Worm (Caenorhabditis elegans) whole organism, mixed stage, embryonic: Measurements from ENCODE around the gene srbc-83.
"Not testable (repeated sequence)": the region's sequence is repeated elsewhere in the genome, so short reads cannot be mapped to it uniquely, and the experiment has no call there.

Experiments used
- M03D4.4 ChIP-seq: sonication (generic microtip); optimal IDR thresholded peaks from 2 replicates; lab custom pipeline; 2017; ENCODE audit warnings: mild to moderate bottlenecking, missing genetic modification characterization, missing compliant biosample characterization
- bed-3 ChIP-seq: fragments of 200-800 bp; sonication (Bioruptor generic); optimal IDR thresholded peaks from 3 replicates; lab custom pipeline; 2018; ENCODE audit warnings: mild to moderate bottlenecking, missing genetic modification characterization, moderate library complexity, missing compliant biosample characterization
- blmp-1 ChIP-seq: fragments of 150-350 bp; optimal IDR thresholded peaks from 2 replicates; lab custom pipeline; 2014; ENCODE audit warnings: missing biosample characterization, missing genetic modification characterization
- ceh-83 ChIP-seq: fragments of 200-800 bp; sonication (Bioruptor generic); optimal IDR thresholded peaks from 2 replicates; lab custom pipeline; 2018; ENCODE audit warnings: mild to moderate bottlenecking, missing genetic modification characterization, missing compliant biosample characterization
- ces-1 ChIP-seq: fragments of 150-350 bp; optimal IDR thresholded peaks from 2 replicates; lab custom pipeline; 2014; ENCODE audit warnings: missing biosample characterization, missing genetic modification reagents, missing genetic modification characterization
- cnd-1 ChIP-seq: fragments of 200-800 bp; sonication (Bioruptor generic); optimal IDR thresholded peaks from 2 replicates; lab custom pipeline; 2018; ENCODE audit warnings: mild to moderate bottlenecking, missing genetic modification characterization, missing compliant biosample characterization
- drap-1 ChIP-seq: fragments of 200-800 bp; sonication (Bioruptor generic); optimal IDR thresholded peaks from 3 replicates; lab custom pipeline; 2018; ENCODE audit warnings: mild to moderate bottlenecking, missing genetic modification characterization, missing compliant biosample characterization
- elt-1 ChIP-seq: sonication (generic microtip); optimal IDR thresholded peaks from 2 replicates; lab custom pipeline; 2017; ENCODE audit warnings: missing genetic modification characterization, mild to moderate bottlenecking, missing compliant biosample characterization, antibody characterized with exemption, moderate library complexity, borderline replicate concordance; ENCODE audit not compliant: insufficient read depth
- elt-3 ChIP-seq: fragments of 150-350 bp; optimal IDR thresholded peaks from 2 replicates; lab custom pipeline; 2014; ENCODE audit warnings: missing biosample characterization, missing genetic modification characterization
- flh-1 ChIP-seq: fragments of 200-800 bp; sonication (Bioruptor generic); optimal IDR thresholded peaks from 2 replicates; lab custom pipeline; 2018; ENCODE audit warnings: mild to moderate bottlenecking, missing genetic modification characterization, moderate library complexity, missing compliant biosample characterization
- hlh-1 ChIP-seq: fragments of 150-350 bp; optimal IDR thresholded peaks from 2 replicates; lab custom pipeline; 2014; ENCODE audit warnings: missing biosample characterization, missing genetic modification reagents, missing genetic modification characterization
- lin-13 ChIP-seq: fragments of 150-350 bp; optimal IDR thresholded peaks from 2 replicates; lab custom pipeline; 2014; ENCODE audit warnings: missing biosample characterization, missing genetic modification characterization
- mab-5 ChIP-seq: fragments of 150-350 bp; optimal IDR thresholded peaks from 2 replicates; lab custom pipeline; 2014; ENCODE audit warnings: missing biosample characterization, missing genetic modification characterization
- mls-2 ChIP-seq: sonication (generic microtip); optimal IDR thresholded peaks from 2 replicates; lab custom pipeline; 2016; ENCODE audit warnings: mild to moderate bottlenecking, missing genetic modification characterization, moderate library complexity, missing compliant biosample characterization
- nhr-237 ChIP-seq: fragments of 150-350 bp; optimal IDR thresholded peaks from 2 replicates; lab custom pipeline; 2014; ENCODE audit warnings: missing biosample characterization, missing genetic modification characterization
- nhr-76 ChIP-seq: sonication (generic microtip); optimal IDR thresholded peaks from 2 replicates; lab custom pipeline; 2017; ENCODE audit warnings: missing biosample characterization, missing genetic modification characterization
- snpc-4 ChIP-seq: fragments of 150-350 bp; optimal IDR thresholded peaks from 2 replicates; lab custom pipeline; 2014; ENCODE audit warnings: missing biosample characterization, missing genetic modification characterization
- sptf-1 ChIP-seq: sonication (generic microtip); optimal IDR thresholded peaks from 2 replicates; lab custom pipeline; 2017; ENCODE audit warnings: mild to moderate bottlenecking, missing genetic modification characterization, moderate library complexity, missing compliant biosample characterization
- unc-62 ChIP-seq: fragments of 150-350 bp; optimal IDR thresholded peaks from 2 replicates; lab custom pipeline; 2014; ENCODE audit warnings: missing biosample characterization, missing genetic modification reagents, missing genetic modification characterization
- ztf-11 ChIP-seq: fragments of 150-350 bp; optimal IDR thresholded peaks from 2 replicates; lab custom pipeline; 2014; ENCODE audit warnings: missing biosample characterization, missing genetic modification characterization

The srbc-83 gene

DNA sequence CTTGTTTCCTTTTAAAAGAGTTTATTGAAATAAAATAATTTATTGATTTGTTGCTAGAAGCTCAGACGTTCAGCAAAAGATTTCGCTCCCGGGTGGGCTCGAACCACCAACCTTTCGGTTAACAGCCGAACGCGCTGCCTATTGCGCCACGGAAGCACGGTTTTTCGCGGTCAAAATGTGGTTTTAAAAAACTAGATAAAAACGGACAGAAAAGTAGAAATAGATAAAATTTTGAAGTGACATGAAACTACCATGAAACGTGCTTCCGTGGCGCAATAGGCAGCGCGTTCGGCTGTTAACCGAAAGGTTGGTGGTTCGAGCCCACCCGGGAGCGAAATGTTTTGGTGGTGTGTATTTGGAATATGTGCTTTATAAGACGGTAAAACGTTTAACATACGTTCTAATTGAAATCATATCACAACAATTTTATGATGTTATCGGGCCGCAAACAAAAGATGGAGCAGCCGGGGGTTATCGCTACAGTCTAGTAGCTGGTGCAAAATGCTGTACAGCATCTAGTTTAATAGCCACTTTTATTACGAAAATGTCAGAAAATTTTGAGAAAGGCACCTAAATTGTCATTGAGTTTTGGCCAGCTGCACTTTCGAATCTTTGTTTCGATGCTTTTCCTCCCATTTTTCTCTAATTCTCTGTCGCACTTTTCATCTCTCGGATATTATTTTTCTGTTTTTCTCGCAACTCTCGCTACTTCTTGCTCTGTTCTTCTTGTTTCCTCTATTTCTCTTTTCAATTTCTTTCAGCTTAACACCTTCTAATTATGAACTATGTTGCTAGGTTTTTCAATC is 41.3 kb downstream of the srbc-83 start, which contains the start of gene slc-9B.2:
Gene slc-9B.2, plus strand, starts transcription at position 756 of the 806 bp plus-strand sequence.
- TF ChIP-seq blmp-1, elt-3, flh-1: not testable (repeated sequence)

DNA sequence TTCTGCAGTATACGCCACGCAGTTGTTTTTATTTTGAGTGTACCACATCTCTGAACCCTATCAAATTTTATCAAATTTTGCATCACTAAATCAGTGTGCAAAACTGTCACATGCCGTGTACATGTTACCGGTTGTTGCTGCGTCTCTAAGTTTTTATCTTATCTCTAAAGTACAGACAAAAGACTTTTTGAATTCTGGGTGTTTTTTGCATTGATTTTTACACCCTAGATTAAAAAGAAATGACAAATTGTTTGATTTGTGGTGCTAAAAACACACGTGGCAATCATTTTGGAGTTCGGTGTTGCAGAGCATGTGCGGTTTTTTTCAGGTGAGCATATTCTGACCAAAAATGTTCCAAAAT is 45.1 kb downstream of the srbc-83 start, which contains the start of gene nhr-193:
Gene nhr-193, plus strand, starts transcription at position 51 of the 361 bp plus-strand sequence.
- TF ChIP-seq ces-1 (GFP tag; lab: Kevin White, UChicago) (no peak), mls-2 (tag; lab: Kevin White, UChicago) (no peak), bed-3 (GFP tag; lab: Kevin White, UChicago) (no peak), nhr-237 (tag; lab: Kevin White, UChicago) (no peak), M03D4.4 (tag; lab: Kevin White, UChicago) (no peak), ztf-11 (tag; lab: Kevin White, UChicago) (no peak), cnd-1 (no peak), nhr-76 (tag; lab: Kevin White, UChicago) (no peak)

DNA sequence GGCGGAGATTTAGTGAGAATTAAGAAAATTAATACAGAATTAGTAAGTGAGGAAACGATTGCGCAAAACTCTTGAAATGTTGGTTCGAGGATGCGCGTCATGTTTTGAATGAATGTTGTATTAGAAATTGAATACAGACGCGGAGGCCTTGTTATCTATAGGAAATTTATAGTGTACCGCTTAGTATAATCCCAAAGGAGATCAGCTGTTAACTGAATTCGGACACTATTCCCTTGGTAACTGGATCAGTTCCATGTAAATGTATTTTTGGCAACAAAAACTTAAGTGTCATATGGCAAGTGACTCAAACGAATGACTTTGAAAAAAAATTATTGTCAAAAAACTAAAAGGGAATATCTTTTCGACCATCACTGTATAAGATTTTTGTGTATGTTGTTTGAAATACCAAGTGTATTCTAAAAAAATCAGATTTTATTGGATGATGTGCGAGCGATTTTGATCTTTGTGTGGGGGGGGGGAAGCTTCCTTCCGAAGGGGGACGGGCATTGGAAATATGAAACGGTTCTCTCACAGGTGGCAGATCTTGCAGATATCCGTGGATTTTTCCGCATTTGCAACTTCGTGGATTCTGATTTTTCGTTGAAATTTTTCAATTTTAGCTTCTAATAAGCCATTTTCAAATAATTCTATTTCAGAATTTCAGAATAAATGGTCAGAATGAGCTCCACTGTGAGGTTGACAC is 49.4 kb downstream of the srbc-83 start, which contains the start of the genes W08G11.5 and W08G11.1:
Gene W08G11.5, minus strand, starts transcription at position 101 of the 703 bp plus-strand sequence.
Gene W08G11.1, plus strand, starts transcription at position 653 of the 703 bp plus-strand sequence.
- TF ChIP-seq sptf-1 (tag; lab: Kevin White, UChicago) (no peak), snpc-4 (tag; lab: Kevin White, UChicago) (no peak), hlh-1 (tag; lab: Kevin White, UChicago) (no peak), unc-62 (GFP tag; lab: Kevin White, UChicago) (no peak), elt-1 (tag; lab: Kevin White, UChicago) (no peak), blmp-1 (no peak), mab-5 (tag; lab: Kevin White, UChicago) (no peak), ceh-83 (no peak), M03D4.4 (tag; lab: Kevin White, UChicago) (no peak), elt-3 (no peak), lin-13 (tag; lab: Kevin White, UChicago) (no peak), nhr-76 (tag; lab: Kevin White, UChicago) (no peak), bed-3 (GFP tag; lab: Kevin White, UChicago) (no peak), ztf-11 (tag; lab: Kevin White, UChicago) (no peak), drap-1 (GFP tag; lab: Kevin White, UChicago) (no peak)
